Worm (Caenorhabditis elegans) whole organism, mixed stage, embryonic: ENCODE results near the gene pad-2.

Source experiments
- M03D4.4 ChIP-seq: sonication (generic microtip); optimal IDR thresholded peaks from 2 replicates; lab custom pipeline; 2017; ENCODE audit warnings: mild to moderate bottlenecking, missing genetic modification characterization, missing compliant biosample characterization
- bed-3 ChIP-seq: fragments of 200-800 bp; sonication (Bioruptor generic); optimal IDR thresholded peaks from 3 replicates; lab custom pipeline; 2018; ENCODE audit warnings: mild to moderate bottlenecking, missing genetic modification characterization, moderate library complexity, missing compliant biosample characterization
- ceh-83 ChIP-seq: fragments of 200-800 bp; sonication (Bioruptor generic); optimal IDR thresholded peaks from 2 replicates; lab custom pipeline; 2018; ENCODE audit warnings: mild to moderate bottlenecking, missing genetic modification characterization, missing compliant biosample characterization
- ces-1 ChIP-seq: fragments of 150-350 bp; optimal IDR thresholded peaks from 2 replicates; lab custom pipeline; 2014; ENCODE audit warnings: missing biosample characterization, missing genetic modification reagents, missing genetic modification characterization
- elt-1 ChIP-seq: sonication (generic microtip); optimal IDR thresholded peaks from 2 replicates; lab custom pipeline; 2017; ENCODE audit warnings: missing genetic modification characterization, mild to moderate bottlenecking, missing compliant biosample characterization, antibody characterized with exemption, moderate library complexity, borderline replicate concordance; ENCODE audit not compliant: insufficient read depth
- ham-2 ChIP-seq: fragments of 200-800 bp; sonication (Bioruptor generic); optimal IDR thresholded peaks from 2 replicates; lab custom pipeline; 2018; ENCODE audit warnings: mild to moderate bottlenecking, missing genetic modification characterization, missing compliant biosample characterization
- lin-13 ChIP-seq: fragments of 150-350 bp; optimal IDR thresholded peaks from 2 replicates; lab custom pipeline; 2014; ENCODE audit warnings: missing biosample characterization, missing genetic modification characterization
- nhr-2 ChIP-seq: fragments of 150-350 bp; optimal IDR thresholded peaks from 2 replicates; lab custom pipeline; 2014; ENCODE audit warnings: missing biosample characterization, missing genetic modification characterization
- nhr-237 ChIP-seq: fragments of 150-350 bp; optimal IDR thresholded peaks from 2 replicates; lab custom pipeline; 2014; ENCODE audit warnings: missing biosample characterization, missing genetic modification characterization
- sem-2 ChIP-seq: fragments of 200-800 bp; sonication (Bioruptor generic); optimal IDR thresholded peaks from 2 replicates; lab custom pipeline; 2018; ENCODE audit warnings: mild to moderate bottlenecking, missing genetic modification characterization, missing compliant biosample characterization
- snpc-4 ChIP-seq: fragments of 150-350 bp; optimal IDR thresholded peaks from 2 replicates; lab custom pipeline; 2014; ENCODE audit warnings: missing biosample characterization, missing genetic modification characterization
- ztf-11 ChIP-seq: fragments of 150-350 bp; optimal IDR thresholded peaks from 2 replicates; lab custom pipeline; 2014; ENCODE audit warnings: missing biosample characterization, missing genetic modification characterization

- TF ChIP-seq elt-1 (no peak), snpc-4 (tag; lab: Kevin White, UChicago) (no peak), ztf-11 (no peak), sem-2 (GFP tag; lab: Kevin White, UChicago) (no peak), lin-13 (tag; lab: Kevin White, UChicago) (no peak), nhr-237 (tag; lab: Kevin White, UChicago) (no peak), bed-3 (GFP tag; lab: Kevin White, UChicago) (no peak), ceh-83 (GFP tag; lab: Kevin White, UChicago) (no peak), M03D4.4 (tag; lab: Kevin White, UChicago) (no peak), ces-1 (GFP tag; lab: Kevin White, UChicago) (no peak), nhr-2 (tag; lab: Kevin White, UChicago) (no peak), ham-2 (GFP tag; lab: Kevin White, UChicago) (no peak)
Measured at ce11 chrIII:10305295-10305694, 26.4 kb downstream of the pad-2 start.
